Worm (Caenorhabditis elegans): Measurements from ENCODE around the gene C06E4.8.

ce11 chrIV:7282957-7283356 lies 2.7 kb downstream of the C06E4.8 start, which contains the start of gene C06E4.1:
- TF ChIP-seq T23F11.4 (GFP tag; optimal IDR thresholded peaks at IDR 0.05) = no peak
- no peak for TF ChIP-seq unc-86 (tag; optimal IDR thresholded peaks at IDR 0.05)
- TF ChIP-seq ama-1 (optimal IDR thresholded peaks at IDR 0.05) = no peak

All from whole organism, late embryonic.